Worm (Caenorhabditis elegans): ENCODE measurements around the gene daf-22.

- TF ChIP-seq aly-2 (tag; optimal IDR thresholded peaks at IDR 0.05) (no peak), nhr-23 (tag; optimal IDR thresholded peaks at IDR 0.05) (no peak), ztf-11 (tag; optimal IDR thresholded peaks at IDR 0.05) (no peak), ceh-82 (tag; optimal IDR thresholded peaks at IDR 0.05) (no peak), R02D3.7 (tag; optimal IDR thresholded peaks at IDR 0.05) (no peak), nhr-25 (tag; optimal IDR thresholded peaks at IDR 0.05) (no peak)
These were observed 24.4 kb upstream of the daf-22 start, which contains the start of gene sre-34 for ce11 chrII:12449849-12450248.
